Worm (Caenorhabditis elegans): ENCODE data around the gene gst-1.

The gst-1 gene

ce11 chrIII:9051119-9051597 lies 8.0 kb upstream of the gst-1 start:
- peak; percentile 87 for TF ChIP-seq W03F9.2 (tag; optimal IDR thresholded peaks at IDR 0.05)
- TF ChIP-seq him-1 (tag; optimal IDR thresholded peaks at IDR 0.05) = no peak
- no peak for TF ChIP-seq dao-5 (tag; optimal IDR thresholded peaks at IDR 0.05)

- no peak for TF ChIP-seq dao-5 (tag; optimal IDR thresholded peaks at IDR 0.05)
- TF ChIP-seq him-1 (tag; optimal IDR thresholded peaks at IDR 0.05) = no peak
Measured at ce11 chrIII:9051714-9052113, 7.4 kb upstream of the gst-1 start.

- TF ChIP-seq dao-5 (tag; optimal IDR thresholded peaks at IDR 0.05) (no peak), him-1 (tag; optimal IDR thresholded peaks at IDR 0.05) (no peak), W03F9.2 (tag; optimal IDR thresholded peaks at IDR 0.05) (no peak)
Measured at ce11 chrIII:9052371-9052978, 6.7 kb upstream of the gst-1 start.

- TF ChIP-seq W03F9.2 (tag; optimal IDR thresholded peaks at IDR 0.05) (no peak), him-1 (tag; optimal IDR thresholded peaks at IDR 0.05) (no peak), dao-5 (tag; optimal IDR thresholded peaks at IDR 0.05) (no peak)
Measured at ce11 chrIII:9053263-9053662, 5.9 kb upstream of the gst-1 start.

ce11 chrIII:9053740-9054252 lies 5.3 kb upstream of the gst-1 start, which contains the start of gene R107.5:
TSS of gene R107.5 (minus strand) at chrIII:9053790.
- TF ChIP-seq him-1 (tag; optimal IDR thresholded peaks at IDR 0.05) = peak; percentile 71
- TF ChIP-seq W03F9.2 (tag; optimal IDR thresholded peaks at IDR 0.05) = peak; percentile 77
- no peak for TF ChIP-seq dao-5 (tag; optimal IDR thresholded peaks at IDR 0.05)

ce11 chrIII:9054414-9055147 lies 4.5 kb upstream of the gst-1 start, which contains the start of gene cls-2:
TSS of gene cls-2 (plus strand) at chrIII:9055048.
- TF ChIP-seq W03F9.2 (tag; optimal IDR thresholded peaks at IDR 0.05) = peak; percentile 14
- TF ChIP-seq him-1 (tag; optimal IDR thresholded peaks at IDR 0.05) = no peak

ce11 chrIII:9060267-9060666 lies 1.1 kb downstream of the gst-1 start:
- TF ChIP-seq dao-5 (tag; optimal IDR thresholded peaks at IDR 0.05) (no peak), W03F9.2 (tag; optimal IDR thresholded peaks at IDR 0.05) (no peak), him-1 (tag; optimal IDR thresholded peaks at IDR 0.05) (no peak)

ce11 chrIII:9069712-9070111 lies 10.6 kb downstream of the gst-1 start:
- no peak for TF ChIP-seq dao-5 (tag; optimal IDR thresholded peaks at IDR 0.05)

ce11 chrIII:9071372-9071771 lies 12.2 kb downstream of the gst-1 start, which contains the start of gene lin-12:
TSS of gene lin-12 (minus strand) at chrIII:9071472.
- no peak for TF ChIP-seq W03F9.2 (tag; optimal IDR thresholded peaks at IDR 0.05)
- TF ChIP-seq him-1 (tag; optimal IDR thresholded peaks at IDR 0.05) = no peak
- no peak for TF ChIP-seq dao-5 (tag; optimal IDR thresholded peaks at IDR 0.05)

ce11 chrIII:9072704-9073103 lies 13.6 kb downstream of the gst-1 start:
- TF ChIP-seq him-1 (tag; optimal IDR thresholded peaks at IDR 0.05) (no peak), dao-5 (tag; optimal IDR thresholded peaks at IDR 0.05) (no peak), W03F9.2 (tag; optimal IDR thresholded peaks at IDR 0.05) (no peak)

ce11 chrIII:9075539-9075938 lies 16.4 kb downstream of the gst-1 start, which contains the start of gene F02A9.7:
TSS of gene F02A9.7 (minus strand) at chrIII:9075639.
- no peak for TF ChIP-seq him-1 (tag; optimal IDR thresholded peaks at IDR 0.05)

- TF ChIP-seq dao-5 (tag; optimal IDR thresholded peaks at IDR 0.05) (no peak), him-1 (tag; optimal IDR thresholded peaks at IDR 0.05) (no peak), W03F9.2 (tag; optimal IDR thresholded peaks at IDR 0.05) (no peak)
Measured at ce11 chrIII:9077708-9078107, 18.6 kb downstream of the gst-1 start, which contains the start of gene F02A9.1. TSS of gene F02A9.1 (minus strand) at chrIII:9077808.

- TF ChIP-seq dao-5 (tag; optimal IDR thresholded peaks at IDR 0.05) = no peak
- TF ChIP-seq him-1 (tag; optimal IDR thresholded peaks at IDR 0.05) = no peak
Measured at ce11 chrIII:9080127-9080526, 21.0 kb downstream of the gst-1 start.

- TF ChIP-seq dao-5 (tag; optimal IDR thresholded peaks at IDR 0.05) (no peak), W03F9.2 (tag; optimal IDR thresholded peaks at IDR 0.05) (no peak), him-1 (tag; optimal IDR thresholded peaks at IDR 0.05) (no peak)
Measured at ce11 chrIII:9081055-9081454, 21.9 kb downstream of the gst-1 start, which contains the start of gene far-1. TSS of gene far-1 (minus strand) at chrIII:9081179.

All from whole organism, L4/young adult.